Worm (Caenorhabditis elegans) whole organism, midembryonic: Measurements from ENCODE around the gene R13D11.3.

Experiments
- T22C8.4 ChIP-seq: fragments of 200-800 bp; sonication (Bioruptor generic); IDR thresholded peaks from 2 replicates; pipeline ENCODE4 v1.3.6; 2022; ENCODE audit warnings: missing genetic modification characterization, missing compliant biosample characterization
- cog-1 ChIP-seq: sonication (generic microtip); optimal IDR thresholded peaks from 2 replicates; lab custom pipeline; 2016; ENCODE audit warnings: missing genetic modification characterization, missing compliant biosample characterization
- flt-1 ChIP-seq: fragments of 200-800 bp; sonication (Bioruptor generic); IDR thresholded peaks from 2 replicates; pipeline ENCODE4 v1.3.6; 2022; ENCODE audit warnings: missing genetic modification characterization, missing compliant biosample characterization
- klf-2 ChIP-seq: fragments of 200-800 bp; sonication (Bioruptor generic); conservative IDR thresholded peaks from 2 replicates; pipeline ENCODE4 v1.3.6; 2022; ENCODE audit warnings: missing genetic modification reagents, missing genetic modification characterization, missing compliant biosample characterization
- ref-1 ChIP-seq: fragments of 200-800 bp; sonication (Bioruptor generic); conservative IDR thresholded peaks from 2 replicates; pipeline ENCODE4 v1.3.6; 2022; ENCODE audit warnings: missing genetic modification reagents, missing genetic modification characterization, missing compliant biosample characterization
- tab-1 ChIP-seq: fragments of 200-800 bp; sonication (Bioruptor generic); IDR thresholded peaks from 2 replicates; pipeline ENCODE4 v1.3.6; 2022; ENCODE audit warnings: missing genetic modification characterization, missing compliant biosample characterization
- ztf-23 ChIP-seq: fragments of 200-800 bp; sonication (Bioruptor generic); IDR thresholded peaks from 2 replicates; pipeline ENCODE4 v1.3.6; 2022; ENCODE audit warnings: missing genetic modification reagents, missing genetic modification characterization, missing compliant biosample characterization

ce11 chrV:808260-808659 lies 6.6 kb upstream of the R13D11.3 start:
- TF ChIP-seq tab-1 (GFP tag; lab: Robert Waterston, UW) (no peak), klf-2 (GFP tag; lab: Robert Waterston, UW) (no peak), T22C8.4 (no peak), cog-1 (tag; lab: Kevin White, UChicago) (no peak), flt-1 (GFP tag; lab: Robert Waterston, UW) (no peak), ztf-23 (GFP tag; lab: Robert Waterston, UW) (no peak), ref-1 (GFP tag; lab: Robert Waterston, UW) (no peak)
